Fruit fly (Drosophila melanogaster) whole organism, embryonic: Measurements from ENCODE around the gene Pop4.

Experiments
- BtbVII ChIP-seq: fragments of 200-800 bp; sonication (Bioruptor generic); optimal IDR thresholded peaks from 3 replicates; lab custom pipeline; 2017; ENCODE audit warnings: missing biosample characterization, mild to moderate bottlenecking, missing genetic modification characterization
- CG11504 ChIP-seq: fragments of 200-800 bp; sonication (Bioruptor generic); optimal IDR thresholded peaks from 3 replicates; lab custom pipeline; 2019; ENCODE audit warnings: missing biosample characterization, mild to moderate bottlenecking, missing genetic modification characterization, moderate library complexity
- CG12769 ChIP-seq: fragments of 200-800 bp; sonication (Bioruptor generic); optimal IDR thresholded peaks from 2 replicates; lab custom pipeline; 2019; ENCODE audit warnings: missing biosample characterization, mild to moderate bottlenecking, missing genetic modification characterization, moderate library complexity
- CG1529 ChIP-seq: fragments of 200-800 bp; sonication (Bioruptor generic); optimal IDR thresholded peaks from 3 replicates; lab custom pipeline; 2018; ENCODE audit warnings: missing biosample characterization, missing genetic modification characterization
- CG1647 ChIP-seq: fragments of 200-800 bp; sonication (Bioruptor generic); optimal IDR thresholded peaks from 3 replicates; lab custom pipeline; 2016; ENCODE audit warnings: missing biosample characterization, missing genetic modification characterization
- CG17568 ChIP-seq: fragments of 200-800 bp; sonication (Bioruptor generic); optimal IDR thresholded peaks from 2 replicates; lab custom pipeline; 2018; ENCODE audit warnings: missing biosample characterization, mild to moderate bottlenecking, missing genetic modification characterization, moderate library complexity
- CG1792 ChIP-seq: fragments of 200-800 bp; sonication (Bioruptor generic); optimal IDR thresholded peaks from 2 replicates; lab custom pipeline; 2016; ENCODE audit warnings: missing biosample characterization, missing genetic modification characterization
- CG18262 ChIP-seq: fragments of 200-800 bp; optimal IDR thresholded peaks from 3 replicates; lab custom pipeline; 2019; ENCODE audit warnings: missing biosample characterization, mild to moderate bottlenecking, missing genetic modification characterization, moderate library complexity
- CG18764 ChIP-seq: fragments of 200-800 bp; sonication (Bioruptor generic); optimal IDR thresholded peaks from 3 replicates; lab custom pipeline; 2016; ENCODE audit warnings: missing biosample characterization, missing genetic modification characterization
- CG2678 ChIP-seq: fragments of 200-800 bp; sonication (Bioruptor generic); optimal IDR thresholded peaks from 3 replicates; lab custom pipeline; 2019; ENCODE audit warnings: missing biosample characterization, mild to moderate bottlenecking, missing genetic modification characterization, moderate library complexity
- CG2712 ChIP-seq: fragments of 200-800 bp; optimal IDR thresholded peaks from 3 replicates; lab custom pipeline; 2019; ENCODE audit warnings: missing biosample characterization, mild to moderate bottlenecking, missing genetic modification characterization, moderate library complexity
- CG3281 ChIP-seq: fragments of 200-800 bp; sonication (Bioruptor generic); optimal IDR thresholded peaks from 3 replicates; lab custom pipeline; 2017; ENCODE audit warnings: missing biosample characterization, mild to moderate bottlenecking, missing genetic modification characterization
- CG33213 ChIP-seq: fragments of 200-800 bp; sonication (Bioruptor generic); optimal IDR thresholded peaks from 3 replicates; lab custom pipeline; 2016; ENCODE audit warnings: missing biosample characterization, missing genetic modification characterization
- CG3995 ChIP-seq: fragments of 200-800 bp; sonication (Bioruptor generic); optimal IDR thresholded peaks from 3 replicates; lab custom pipeline; 2016; ENCODE audit warnings: missing biosample characterization, missing genetic modification characterization
- CG6272 ChIP-seq: fragments of 200-800 bp; sonication (Bioruptor generic); IDR thresholded peaks from 2 replicates; pipeline ENCODE4 v1.3.6; 2022; ENCODE audit warnings: missing biosample characterization, missing genetic modification characterization
- CG6683 ChIP-seq: fragments of 200-800 bp; sonication (Bioruptor generic); optimal IDR thresholded peaks from 2 replicates; lab custom pipeline; 2017; ENCODE audit warnings: missing biosample characterization, mild to moderate bottlenecking, missing genetic modification characterization, missing genetic modification reagents
- CG7357 ChIP-seq: fragments of 200-800 bp; sonication (Bioruptor generic); IDR thresholded peaks from 3 replicates; pipeline ENCODE4 v1.3.6; 2022; ENCODE audit warnings: missing biosample characterization, missing genetic modification characterization
- CG7839 ChIP-seq: fragments of 200-800 bp; sonication (Bioruptor generic); optimal IDR thresholded peaks from 3 replicates; lab custom pipeline; 2018; ENCODE audit warnings: missing biosample characterization, mild to moderate bottlenecking, missing genetic modification characterization, moderate library complexity
- CG8089 ChIP-seq: fragments of 200-800 bp; sonication (Bioruptor generic); optimal IDR thresholded peaks from 3 replicates; lab custom pipeline; 2016; ENCODE audit warnings: missing biosample characterization, missing genetic modification characterization
- CG9727 ChIP-seq: fragments of 200-800 bp; sonication (Bioruptor generic); optimal IDR thresholded peaks from 3 replicates; lab custom pipeline; 2017; ENCODE audit warnings: missing biosample characterization, mild to moderate bottlenecking, missing genetic modification characterization
- CG9797 ChIP-seq: fragments of 200-800 bp; sonication (Bioruptor generic); optimal IDR thresholded peaks from 3 replicates; lab custom pipeline; 2018; ENCODE audit warnings: missing biosample characterization, mild to moderate bottlenecking, missing genetic modification characterization
- Eip74EF ChIP-seq, 2 experiments: fragments of 200-800 bp in 1 of 2; fragments of >200 bp in 1 of 2; sonication (Bioruptor generic) in 1 of 2; optimal IDR thresholded peaks; 2 replicates each; lab custom pipeline; 2017 to 2019; ENCODE audit warnings: missing biosample characterization in 2 of 2, missing genetic modification characterization in 2 of 2, mild to moderate bottlenecking in 1 of 2, moderate library complexity in 1 of 2
- Ets65A ChIP-seq: fragments of 200-800 bp; sonication (Bioruptor generic); peaks from one replicate; lab custom pipeline; 2016; ENCODE audit warnings: missing biosample characterization, missing genetic modification characterization
- Fer1 ChIP-seq: fragments of 200-800 bp; sonication (Bioruptor generic); optimal IDR thresholded peaks from 2 replicates; lab custom pipeline; 2017; ENCODE audit warnings: missing biosample characterization, mild to moderate bottlenecking, missing genetic modification characterization
- HHEX ChIP-seq: fragments of 200-800 bp; sonication (Bioruptor generic); optimal IDR thresholded peaks from 3 replicates; lab custom pipeline; 2017; ENCODE audit warnings: missing biosample characterization, mild to moderate bottlenecking, missing genetic modification characterization, missing genetic modification reagents
- Hand ChIP-seq: fragments of 200-800 bp; sonication (Bioruptor generic); optimal IDR thresholded peaks from 2 replicates; lab custom pipeline; 2017; ENCODE audit warnings: mild to moderate bottlenecking, missing biosample characterization, missing genetic modification reagents, missing genetic modification characterization
- HmgZ ChIP-seq: fragments of 200-800 bp; sonication (Bioruptor generic); optimal IDR thresholded peaks from 2 replicates; lab custom pipeline; 2018; ENCODE audit warnings: missing biosample characterization, mild to moderate bottlenecking, missing genetic modification characterization
- Hmr ChIP-seq: fragments of 200-800 bp; sonication (Bioruptor generic); optimal IDR thresholded peaks from 3 replicates; lab custom pipeline; 2017; ENCODE audit warnings: mild to moderate bottlenecking, missing biosample characterization, missing genetic modification reagents, missing genetic modification characterization
- Hr51 ChIP-seq, 2 experiments: fragments of 200-800 bp; sonication (Bioruptor generic); optimal IDR thresholded peaks; 2 replicates in 1 of 2; 3 replicates in 1 of 2; lab custom pipeline; 2016 to 2018; ENCODE audit warnings: missing biosample characterization in 2 of 2, missing genetic modification characterization in 2 of 2, mild to moderate bottlenecking in 1 of 2, moderate library complexity in 1 of 2
- Kr ChIP-seq: fragments of 200-800 bp; sonication (Bioruptor generic); optimal IDR thresholded peaks from 2 replicates; lab custom pipeline; 2017; ENCODE audit warnings: missing biosample characterization, mild to moderate bottlenecking, missing genetic modification characterization
- Lhr ChIP-seq: fragments of 200-800 bp; sonication (Bioruptor generic); optimal IDR thresholded peaks from 3 replicates; lab custom pipeline; 2017; ENCODE audit warnings: mild to moderate bottlenecking, missing biosample characterization, missing genetic modification reagents, missing genetic modification characterization
- Myb ChIP-seq: fragments of 200-800 bp; sonication (Bioruptor generic); optimal IDR thresholded peaks from 2 replicates; lab custom pipeline; 2016; ENCODE audit warnings: missing biosample characterization, missing genetic modification characterization
- NK7.1 ChIP-seq: fragments of 200-800 bp; sonication (Bioruptor generic); optimal IDR thresholded peaks from 3 replicates; lab custom pipeline; 2016; ENCODE audit warnings: missing biosample characterization, missing genetic modification characterization
- Nf-YC ChIP-seq: fragments of 200-800 bp; optimal IDR thresholded peaks from 3 replicates; lab custom pipeline; 2019; ENCODE audit warnings: missing biosample characterization, mild to moderate bottlenecking, missing genetic modification characterization, moderate library complexity
- Pdp1 ChIP-seq, 2 experiments: fragments of 200-800 bp; sonication (Bioruptor generic); optimal IDR thresholded peaks; 3 replicates each; lab custom pipeline; 2016; ENCODE audit warnings: missing biosample characterization in 2 of 2, missing genetic modification characterization in 2 of 2, mild to moderate bottlenecking in 1 of 2, moderate library complexity in 1 of 2
- Sox100B ChIP-seq: fragments of 200-800 bp; sonication (Bioruptor generic); optimal IDR thresholded peaks from 3 replicates; lab custom pipeline; 2018; ENCODE audit warnings: missing biosample characterization, mild to moderate bottlenecking, missing genetic modification characterization
- Sry-δ ChIP-seq: fragments of 200-800 bp; sonication (Bioruptor generic); optimal IDR thresholded peaks from 2 replicates; lab custom pipeline; 2016; ENCODE audit warnings: missing biosample characterization, missing genetic modification characterization
- TFAM ChIP-seq: fragments of 200-800 bp; sonication (Bioruptor generic); optimal IDR thresholded peaks from 2 replicates; lab custom pipeline; 2017; ENCODE audit warnings: missing biosample characterization, missing genetic modification characterization, inconsistent platforms
- ash1 ChIP-seq: fragments of 200-800 bp; sonication (Bioruptor generic); optimal IDR thresholded peaks from 2 replicates; lab custom pipeline; 2018; ENCODE audit warnings: missing biosample characterization, mild to moderate bottlenecking, missing genetic modification characterization
- cg ChIP-seq: fragments of 200-800 bp; sonication (Bioruptor generic); optimal IDR thresholded peaks from 3 replicates; lab custom pipeline; 2019; ENCODE audit warnings: missing biosample characterization, mild to moderate bottlenecking, missing genetic modification characterization, moderate library complexity
- ham ChIP-seq: fragments of 200-800 bp; sonication (Bioruptor generic); IDR thresholded peaks from 2 replicates; pipeline ENCODE4 v1.3.6; 2022; ENCODE audit warnings: missing biosample characterization, missing genetic modification characterization
- hth ChIP-seq: fragments of >200 bp; optimal IDR thresholded peaks from 2 replicates; lab custom pipeline; 2017; ENCODE audit warnings: inconsistent platforms
- luna ChIP-seq: fragments of 200-800 bp; sonication (Bioruptor generic); optimal IDR thresholded peaks from 2 replicates; lab custom pipeline; 2016; ENCODE audit warnings: missing biosample characterization, missing genetic modification characterization
- onecut ChIP-seq: fragments of 200-800 bp; sonication (Bioruptor generic); IDR thresholded peaks from 2 replicates; pipeline ENCODE4 v1.3.6; 2022; ENCODE audit warnings: missing biosample characterization, missing genetic modification characterization
- pfk ChIP-seq: fragments of 200-800 bp; sonication (Bioruptor generic); optimal IDR thresholded peaks from 2 replicates; lab custom pipeline; 2018; ENCODE audit warnings: missing biosample characterization, mild to moderate bottlenecking, missing genetic modification characterization, moderate library complexity
- pros ChIP-seq: fragments of 200-800 bp; sonication (Bioruptor generic); optimal IDR thresholded peaks from 3 replicates; lab custom pipeline; 2019; ENCODE audit warnings: missing biosample characterization, mild to moderate bottlenecking, missing genetic modification characterization, moderate library complexity
- salm ChIP-seq: fragments of 200-800 bp; sonication (Bioruptor generic); optimal IDR thresholded peaks from 2 replicates; lab custom pipeline; 2018; ENCODE audit warnings: missing biosample characterization, mild to moderate bottlenecking, missing genetic modification characterization
- trh ChIP-seq: fragments of 200-800 bp; sonication (Bioruptor generic); optimal IDR thresholded peaks from 2 replicates; lab custom pipeline; 2016; ENCODE audit warnings: missing biosample characterization, missing genetic modification characterization

Pop4 gene

dm6 chr3L:7978777-7979649 is 563 bp upstream of the Pop4 start, which contains the start of gene nmo (continued):
- TF ChIP-seq luna (GFP tag; lab: Kevin White, UChicago), result peak; percentile 28
- TF ChIP-seq CG11504 (tag; lab: Kevin White, UChicago), result peak; percentile 54
- peak; percentile 9; the same call in 1 of the 2 replicates for TF ChIP-seq onecut (GFP tag; lab: Robert Waterston, UW)
- peak; percentile 58 for TF ChIP-seq CG17568 (GFP tag; lab: Kevin White, UChicago)
- peak; percentile 34 for TF ChIP-seq Kr
- TF ChIP-seq CG2712 (tag; lab: Kevin White, UChicago), result peak; percentile 24
- TF ChIP-seq ham (GFP tag; lab: Robert Waterston, UW), result no peak
- TF ChIP-seq cg, result peak; percentile 84
- TF ChIP-seq ash1 (GFP tag; lab: Kevin White, UChicago), result peak; percentile 63
- no peak for TF ChIP-seq CG8089 (GFP tag; lab: Kevin White, UChicago)
- TF ChIP-seq CG2678 (tag; lab: Kevin White, UChicago), result peak; percentile 31
- TF ChIP-seq CG7839 (tag; lab: Kevin White, UChicago), result peak; percentile 18
- peak; percentile 19 for TF ChIP-seq pfk (GFP tag; lab: Kevin White, UChicago)
- no peak for TF ChIP-seq CG7357 (GFP tag; lab: Robert Waterston, UW)
- TF ChIP-seq salm (tag; lab: Kevin White, UChicago), result peak; percentile 11
- TF ChIP-seq Hand (GFP tag; lab: Kevin White, UChicago), result peak; percentile 55
- peak; percentile 42 for TF ChIP-seq Nf-YC (tag; lab: Kevin White, UChicago)
- peak; percentile 10 for TF ChIP-seq CG18262 (tag; lab: Kevin White, UChicago)
- peak; percentile 66 for TF ChIP-seq Ets65A (GFP tag; lab: Kevin White, UChicago)
- TF ChIP-seq Eip74EF (GFP tag; optimal IDR thresholded peaks at IDR 0.05; lab: Kevin White, UChicago), result peak in 1 of 2 experiments; percentile 75
- no peak for TF ChIP-seq CG1529
- TF ChIP-seq Lhr (GFP tag; lab: Kevin White, UChicago), result peak; percentile 24
- TF ChIP-seq Sox100B (GFP tag; lab: Kevin White, UChicago), result peak; percentile 2
- TF ChIP-seq BtbVII, result peak; percentile 35
- peak; percentile 70 for TF ChIP-seq CG33213
- peak in 1 of 2 experiments; percentile 13 for TF ChIP-seq Pdp1 (GFP tag; optimal IDR thresholded peaks at IDR 0.05; lab: Kevin White, UChicago)
- TF ChIP-seq CG9797 (GFP tag; lab: Kevin White, UChicago), result peak; percentile 84
- no peak for TF ChIP-seq CG1647 (GFP tag; lab: Kevin White, UChicago)
- TF ChIP-seq TFAM (GFP tag; lab: Kevin White, UChicago), result peak; percentile 6
- peak; percentile 29 for TF ChIP-seq NK7.1 (GFP tag; lab: Kevin White, UChicago)
- TF ChIP-seq CG3995 (GFP tag; lab: Kevin White, UChicago), result peak; percentile 57
- TF ChIP-seq CG18764 (GFP tag; lab: Kevin White, UChicago), result peak; percentile 9
- TF ChIP-seq HmgZ (tag; lab: Kevin White, UChicago), result peak; percentile 20
- TF ChIP-seq trh, result no peak
- TF ChIP-seq Hr51 (GFP tag; optimal IDR thresholded peaks at IDR 0.05; lab: Kevin White, UChicago), result peak; percentile 12 to 17
- peak; percentile 84 for TF ChIP-seq Myb (GFP tag; lab: Kevin White, UChicago)
- TF ChIP-seq CG9727 (GFP tag; lab: Kevin White, UChicago), result peak; percentile 34
- peak; percentile 62 for TF ChIP-seq Fer1 (GFP tag; lab: Kevin White, UChicago)
- peak; percentile 31 for TF ChIP-seq CG6683 (GFP tag; lab: Kevin White, UChicago)
- peak; percentile 11 for TF ChIP-seq Hmr
- TF ChIP-seq CG1792 (GFP tag; lab: Kevin White, UChicago), result peak; percentile 31
- peak; percentile 50 for TF ChIP-seq CG6272
- TF ChIP-seq Sry-δ (GFP tag; lab: Kevin White, UChicago), result peak; percentile 100
- TF ChIP-seq pros (GFP tag; lab: Kevin White, UChicago), result peak; percentile 47
- TF ChIP-seq HHEX (GFP tag; lab: Kevin White, UChicago), result peak; percentile 25
- no peak for TF ChIP-seq hth
- TF ChIP-seq CG12769 (tag; lab: Kevin White, UChicago), result no peak
- peak; percentile 41 for TF ChIP-seq CG3281 (GFP tag; lab: Kevin White, UChicago)
